Worm (Caenorhabditis elegans) whole organism, late embryonic: ENCODE measurements around the gene F13H8.5.

Source experiments
- C08G9.2 ChIP-seq: sonication (generic microtip); optimal IDR thresholded peaks from 2 replicates; lab custom pipeline; 2016; ENCODE audit warnings: mild to moderate bottlenecking, missing genetic modification characterization, moderate library complexity, missing compliant biosample characterization
- C38D4.7 ChIP-seq: fragments of 200-800 bp; sonication (Bioruptor generic); optimal IDR thresholded peaks from 2 replicates; lab custom pipeline; 2018; ENCODE audit warnings: mild to moderate bottlenecking, missing genetic modification characterization, moderate library complexity, missing compliant biosample characterization
- F13H6.1 ChIP-seq: sonication (generic microtip); optimal IDR thresholded peaks from 2 replicates; lab custom pipeline; 2016; ENCODE audit warnings: missing genetic modification characterization, missing compliant biosample characterization
- K02D7.2 ChIP-seq: sonication (generic microtip); optimal IDR thresholded peaks from 2 replicates; lab custom pipeline; 2017; ENCODE audit warnings: mild to moderate bottlenecking, missing genetic modification characterization, missing compliant biosample characterization
- T23F11.4 ChIP-seq: fragments of 200-800 bp; sonication (Bioruptor generic); optimal IDR thresholded peaks from 2 replicates; lab custom pipeline; 2018; ENCODE audit warnings: mild to moderate bottlenecking, missing genetic modification characterization, missing compliant biosample characterization
- Y22D7AL.16 ChIP-seq: sonication (generic microtip); optimal IDR thresholded peaks from 2 replicates; lab custom pipeline; 2016; ENCODE audit warnings: missing genetic modification characterization, missing compliant biosample characterization
- ahr-1 ChIP-seq: sonication (generic microtip); optimal IDR thresholded peaks from 2 replicates; lab custom pipeline; 2016; ENCODE audit warnings: missing genetic modification characterization, missing compliant biosample characterization
- ceh-14 ChIP-seq: sonication (generic microtip); optimal IDR thresholded peaks from 2 replicates; lab custom pipeline; 2016; ENCODE audit warnings: missing genotype, missing genetic modification characterization, missing compliant biosample characterization
- ceh-2 ChIP-seq: sonication (generic microtip); optimal IDR thresholded peaks from 2 replicates; lab custom pipeline; 2016; ENCODE audit warnings: missing genotype, missing genetic modification characterization, missing compliant biosample characterization
- ceh-22 ChIP-seq: sonication (generic microtip); optimal IDR thresholded peaks from 2 replicates; lab custom pipeline; 2017; ENCODE audit warnings: missing biosample characterization, missing genetic modification characterization
- ceh-30 ChIP-seq: fragments of 150-350 bp; optimal IDR thresholded peaks from 2 replicates; lab custom pipeline; 2014; ENCODE audit warnings: missing biosample characterization, missing genetic modification characterization
- ceh-48 ChIP-seq: sonication (generic microtip); optimal IDR thresholded peaks from 2 replicates; lab custom pipeline; 2016; ENCODE audit warnings: missing genetic modification characterization, inconsistent platforms, missing compliant biosample characterization
- che-1 ChIP-seq: sonication (generic microtip); optimal IDR thresholded peaks from 2 replicates; lab custom pipeline; 2016; ENCODE audit warnings: mild to moderate bottlenecking, missing genetic modification characterization, missing compliant biosample characterization
- dve-1 ChIP-seq: sonication (generic microtip); optimal IDR thresholded peaks from 2 replicates; lab custom pipeline; 2017; ENCODE audit warnings: antibody characterized with exemption, mild to moderate bottlenecking, missing genetic modification characterization, missing compliant biosample characterization
- fkh-10 ChIP-seq: fragments of 150-350 bp; optimal IDR thresholded peaks from 2 replicates; lab custom pipeline; 2014; ENCODE audit warnings: missing biosample characterization, missing genetic modification reagents, missing genetic modification characterization
- fkh-6 ChIP-seq: sonication (generic microtip); optimal IDR thresholded peaks from 2 replicates; lab custom pipeline; 2016; ENCODE audit warnings: missing genetic modification characterization, missing compliant biosample characterization
- hlh-13 ChIP-seq: fragments of 200-800 bp; sonication (Bioruptor generic); optimal IDR thresholded peaks from 2 replicates; lab custom pipeline; 2018; ENCODE audit warnings: mild to moderate bottlenecking, missing genetic modification characterization, missing compliant biosample characterization
- hlh-15 ChIP-seq: sonication (generic microtip); optimal IDR thresholded peaks from 2 replicates; lab custom pipeline; 2016; ENCODE audit warnings: missing genetic modification characterization, missing compliant biosample characterization
- hlh-30 ChIP-seq: sonication (generic microtip); optimal IDR thresholded peaks from 2 replicates; lab custom pipeline; 2017; ENCODE audit warnings: antibody characterized with exemption, missing genetic modification characterization, missing compliant biosample characterization; ENCODE audit not compliant: insufficient read depth
- hlh-6 ChIP-seq: sonication (generic microtip); optimal IDR thresholded peaks from 2 replicates; lab custom pipeline; 2016; ENCODE audit warnings: missing genotype, missing genetic modification characterization, missing compliant biosample characterization
- hlh-8 ChIP-seq: sonication (generic microtip); optimal IDR thresholded peaks from 2 replicates; lab custom pipeline; 2016; ENCODE audit warnings: missing genotype, missing genetic modification characterization, missing compliant biosample characterization
- madf-2 ChIP-seq: sonication (generic microtip); optimal IDR thresholded peaks from 2 replicates; lab custom pipeline; 2017; ENCODE audit warnings: missing genetic modification characterization, missing compliant biosample characterization
- npax-4 ChIP-seq: sonication (generic microtip); optimal IDR thresholded peaks from 2 replicates; lab custom pipeline; 2016; ENCODE audit warnings: missing genetic modification characterization, missing compliant biosample characterization
- pax-1 ChIP-seq: fragments of 150-350 bp; optimal IDR thresholded peaks from 2 replicates; lab custom pipeline; 2014; ENCODE audit warnings: missing biosample characterization, missing genetic modification characterization
- pha-2 ChIP-seq: sonication (generic microtip); optimal IDR thresholded peaks from 2 replicates; lab custom pipeline; 2017; ENCODE audit warnings: mild to moderate bottlenecking, missing genetic modification characterization, missing compliant biosample characterization
- pha-4 ChIP-seq: fragments of 150-350 bp; optimal IDR thresholded peaks from 2 replicates; lab custom pipeline; 2018; ENCODE audit warnings: missing biosample characterization, missing genetic modification reagents, missing genetic modification characterization
- pqm-1 ChIP-seq: sonication (generic microtip); optimal IDR thresholded peaks from 2 replicates; lab custom pipeline; 2016; ENCODE audit warnings: missing genetic modification characterization, missing compliant biosample characterization
- pros-1 ChIP-seq: fragments of 150-350 bp; optimal IDR thresholded peaks from 2 replicates; lab custom pipeline; 2014; ENCODE audit warnings: missing biosample characterization, missing genetic modification reagents, missing genetic modification characterization
- rnt-1 ChIP-seq: sonication (generic microtip); optimal IDR thresholded peaks from 2 replicates; lab custom pipeline; 2016; ENCODE audit warnings: missing genetic modification characterization, missing compliant biosample characterization
- sox-2 ChIP-seq: fragments of 200-800 bp; sonication (Bioruptor generic); IDR thresholded peaks from 2 replicates; pipeline ENCODE4 v1.3.6; 2022; ENCODE audit warnings: missing genetic modification reagents, missing genetic modification characterization, missing compliant biosample characterization
- sox-4 ChIP-seq: sonication (generic microtip); optimal IDR thresholded peaks from 2 replicates; lab custom pipeline; 2017; ENCODE audit warnings: mild to moderate bottlenecking, missing genetic modification characterization, inconsistent platforms, missing compliant biosample characterization
- syd-9 ChIP-seq: sonication (generic microtip); optimal IDR thresholded peaks from 2 replicates; lab custom pipeline; 2016; ENCODE audit warnings: mild to moderate bottlenecking, missing genetic modification characterization, moderate library complexity, missing compliant biosample characterization
- tbx-2 ChIP-seq: sonication (generic microtip); optimal IDR thresholded peaks from 2 replicates; lab custom pipeline; 2016; ENCODE audit warnings: missing genetic modification characterization, missing compliant biosample characterization
- tbx-7 ChIP-seq: sonication (generic microtip); optimal IDR thresholded peaks from 2 replicates; lab custom pipeline; 2016; ENCODE audit warnings: missing genotype, missing genetic modification characterization, missing compliant biosample characterization
- unc-55 ChIP-seq: sonication (generic microtip); optimal IDR thresholded peaks from 2 replicates; lab custom pipeline; 2017; ENCODE audit warnings: missing biosample characterization, missing genetic modification reagents, missing genetic modification characterization
- unc-86 ChIP-seq: sonication (generic microtip); optimal IDR thresholded peaks from 2 replicates; lab custom pipeline; 2016; ENCODE audit warnings: missing genetic modification characterization, missing compliant biosample characterization
- zip-5 ChIP-seq: sonication (generic microtip); optimal IDR thresholded peaks from 2 replicates; lab custom pipeline; 2016; ENCODE audit warnings: missing genetic modification characterization, missing compliant biosample characterization
- ztf-16 ChIP-seq: sonication (generic microtip); optimal IDR thresholded peaks from 2 replicates; lab custom pipeline; 2017; ENCODE audit warnings: missing genetic modification characterization, missing compliant biosample characterization

Gene F13H8.5

ce11 chrII:6248029-6248428, 7.9 kb downstream of the F13H8.5 start:
- TF ChIP-seq fkh-6 (tag; lab: Kevin White, UChicago) (no peak), hlh-13 (GFP tag; lab: Kevin White, UChicago) (no peak), unc-55 (GFP tag; lab: Kevin White, UChicago) (no peak), che-1 (no peak), rnt-1 (tag; lab: Kevin White, UChicago) (no peak), npax-4 (tag; lab: Kevin White, UChicago) (no peak), zip-5 (tag; lab: Kevin White, UChicago) (no peak), hlh-15 (no peak), ceh-22 (tag; lab: Kevin White, UChicago) (no peak), dve-1 (no peak), pax-1 (tag; lab: Kevin White, UChicago) (no peak), syd-9 (no peak), ceh-2 (tag; lab: Kevin White, UChicago) (no peak), ceh-14 (tag; lab: Kevin White, UChicago) (no peak), hlh-30 (tag; lab: Kevin White, UChicago) (no peak), tbx-7 (tag; lab: Kevin White, UChicago) (no peak), pros-1 (tag; lab: Kevin White, UChicago) (no peak)

ce11 chrII:6247011-6247410, 8.9 kb downstream of the F13H8.5 start, which contains the start of gene T24H7.2:
T24H7.2 (plus strand) TSS chrII:6247311.
- TF ChIP-seq che-1 (no peak), Y22D7AL.16 (no peak), T23F11.4 (GFP tag; lab: Kevin White, UChicago) (no peak), sox-2 (GFP tag; lab: Robert Waterston, UW) (no peak), sox-4 (tag; lab: Kevin White, UChicago) (no peak), tbx-2 (no peak), unc-55 (GFP tag; lab: Kevin White, UChicago) (no peak), pha-2 (tag; lab: Kevin White, UChicago) (no peak), ahr-1 (tag; lab: Kevin White, UChicago) (no peak), C08G9.2 (tag; lab: Kevin White, UChicago) (no peak), pax-1 (tag; lab: Kevin White, UChicago) (no peak), ceh-30 (tag; lab: Kevin White, UChicago) (no peak)

ce11 chrII:6246054-6246453, 9.9 kb downstream of the F13H8.5 start, which contains the start of gene lelo-1:
lelo-1 (plus strand) TSS chrII:6246354.
- TF ChIP-seq ztf-16 (tag; lab: Kevin White, UChicago) = no peak
- no peak for TF ChIP-seq unc-86 (tag; lab: Kevin White, UChicago)
- TF ChIP-seq hlh-6 = no peak
- no peak for TF ChIP-seq hlh-8 (tag; lab: Kevin White, UChicago)
- no peak for TF ChIP-seq F13H6.1 (tag; lab: Kevin White, UChicago)
- TF ChIP-seq Y22D7AL.16 = no peak
- TF ChIP-seq ceh-48 (tag; lab: Kevin White, UChicago) = no peak
- TF ChIP-seq pha-4 (tag; lab: Kevin White, UChicago) = no peak
- TF ChIP-seq K02D7.2 = no peak
- TF ChIP-seq pha-2 (tag; lab: Kevin White, UChicago) = no peak
- TF ChIP-seq madf-2 (tag; lab: Kevin White, UChicago) = no peak
- TF ChIP-seq fkh-6 (tag; lab: Kevin White, UChicago) = no peak
- TF ChIP-seq C38D4.7 = no peak
- no peak for TF ChIP-seq fkh-10 (GFP tag; lab: Kevin White, UChicago)
- TF ChIP-seq ceh-22 (tag; lab: Kevin White, UChicago) = no peak
- no peak for TF ChIP-seq pqm-1 (tag; lab: Kevin White, UChicago)
- no peak for TF ChIP-seq ceh-2 (tag; lab: Kevin White, UChicago)
- TF ChIP-seq rnt-1 (tag; lab: Kevin White, UChicago) = no peak
- no peak for TF ChIP-seq pros-1 (tag; lab: Kevin White, UChicago)
- TF ChIP-seq npax-4 (tag; lab: Kevin White, UChicago) = no peak
